Worm (Caenorhabditis elegans) whole organism, L2 larva: ENCODE measurements around the gene F49E11.2.

Experiments
- F13H6.1 ChIP-seq: sonication (generic microtip); optimal IDR thresholded peaks from 2 replicates; lab custom pipeline; 2016; ENCODE audit warnings: missing genetic modification characterization, missing compliant biosample characterization
- aly-2 ChIP-seq: fragments of 150-350 bp; optimal IDR thresholded peaks from 2 replicates; lab custom pipeline; 2014; ENCODE audit warnings: missing biosample characterization, missing genetic modification characterization
- ama-1 ChIP-seq: fragments of 150-350 bp; optimal IDR thresholded peaks from 2 replicates; lab custom pipeline; 2018; ENCODE audit warnings: inconsistent platforms
- elt-3 ChIP-seq: sonication (generic microtip); optimal IDR thresholded peaks from 2 replicates; lab custom pipeline; 2017; ENCODE audit warnings: missing biosample characterization, missing genetic modification characterization
- lin-13 ChIP-seq: fragments of 150-350 bp; optimal IDR thresholded peaks from 2 replicates; lab custom pipeline; 2014; ENCODE audit warnings: missing biosample characterization, missing genetic modification reagents, missing genetic modification characterization
- nhr-10 ChIP-seq: sonication (generic microtip); optimal IDR thresholded peaks from 2 replicates; lab custom pipeline; 2017; ENCODE audit warnings: missing biosample characterization, missing genetic modification characterization
- nhr-11 ChIP-seq: fragments of 150-350 bp; optimal IDR thresholded peaks from 2 replicates; lab custom pipeline; 2014; ENCODE audit warnings: missing biosample characterization, missing genetic modification characterization
- peb-1 ChIP-seq: fragments of 150-350 bp; optimal IDR thresholded peaks from 2 replicates; lab custom pipeline; 2014; ENCODE audit warnings: missing biosample characterization, missing genetic modification characterization
- unc-62 ChIP-seq: fragments of 150-350 bp; optimal IDR thresholded peaks from 2 replicates; lab custom pipeline; 2014; ENCODE audit warnings: missing biosample characterization, missing genetic modification reagents, missing genetic modification characterization
- ztf-11 ChIP-seq: sonication (generic microtip); optimal IDR thresholded peaks from 2 replicates; lab custom pipeline; 2017; ENCODE audit warnings: missing biosample characterization, missing genetic modification characterization
- ztf-4 ChIP-seq: fragments of 150-350 bp; optimal IDR thresholded peaks from 2 replicates; lab custom pipeline; 2014; ENCODE audit warnings: missing biosample characterization, missing genetic modification characterization

DNA sequence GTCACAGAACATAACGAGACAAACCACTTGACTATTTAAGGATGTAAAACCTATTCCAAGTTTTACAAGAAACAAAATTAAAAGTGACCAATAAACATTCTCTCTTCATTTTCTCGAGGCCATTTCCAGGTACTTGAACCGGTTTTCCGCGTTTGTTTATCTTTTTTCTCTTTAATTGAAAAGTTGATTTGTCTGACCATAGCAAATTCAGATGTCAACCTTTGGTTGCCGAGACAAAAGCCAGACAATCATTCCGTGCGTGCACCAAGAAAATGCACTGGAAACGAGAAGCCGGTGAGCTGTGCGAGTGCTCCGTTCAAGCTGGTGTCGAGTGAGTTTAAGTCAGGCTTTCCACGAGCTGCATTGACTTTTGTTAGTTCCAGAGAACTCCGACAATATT, 43.3 kb upstream of the F49E11.2 start:
- no peak for TF ChIP-seq F13H6.1
- TF ChIP-seq ztf-4 (tag; lab: Kevin White, UChicago), result no peak
- TF ChIP-seq nhr-11 (tag; lab: Kevin White, UChicago), result no peak
- TF ChIP-seq elt-3 (tag; lab: Kevin White, UChicago), result no peak
- TF ChIP-seq aly-2, result no peak
- TF ChIP-seq ztf-11, result no peak
- no peak for TF ChIP-seq nhr-10 (tag; lab: Kevin White, UChicago)
- TF ChIP-seq unc-62 (GFP tag; lab: Kevin White, UChicago), result no peak
- no peak for TF ChIP-seq peb-1 (tag; lab: Kevin White, UChicago)
- no peak for TF ChIP-seq ama-1 (lab: Kevin White, UChicago)
- TF ChIP-seq lin-13 (GFP tag; lab: Kevin White, UChicago), result no peak
